Fruit fly (Drosophila melanogaster): ENCODE measurements around the gene CG10969.

CG10969 gene

dm6 chr3L:12813907-12814306 is 33.0 kb upstream of the CG10969 start, which contains the start of the genes Sf3a2 and CG42588 (continued):
- TF ChIP-seq HmgD (GFP tag; optimal IDR thresholded peaks at IDR 0.05), result no peak
- TF ChIP-seq NfI (GFP tag; optimal IDR thresholded peaks at IDR 0.05), result no peak
- TF ChIP-seq insv (GFP tag; optimal IDR thresholded peaks at IDR 0.05), result no peak
- peak; percentile 68; the same call in 2 of the 3 replicates for TF ChIP-seq H15 (GFP tag; IDR thresholded peaks at IDR 0.05)
- TF ChIP-seq ATbp (GFP tag; optimal IDR thresholded peaks at IDR 0.05), result no peak
- TF ChIP-seq Doc3 (GFP tag; IDR thresholded peaks at IDR 0.05; ENCODE audit: partially characterized antibody), result peak; percentile 87
- no peak for TF ChIP-seq gt (GFP tag; IDR thresholded peaks at IDR 0.05)
- no peak for TF ChIP-seq pan (optimal IDR thresholded peaks at IDR 0.05)
- peak in 1 of 2 experiments; percentile 78 for TF ChIP-seq pan (GFP tag; optimal IDR thresholded peaks at IDR 0.05 in 1 of 2, IDR thresholded peaks at IDR 0.05 in 1 of 2)
- peak; percentile 43; the same call in 1 of the 3 replicates for TF ChIP-seq ase (GFP tag; IDR thresholded peaks at IDR 0.05)
- TF ChIP-seq corto (GFP tag; optimal IDR thresholded peaks at IDR 0.05), result no peak
- TF ChIP-seq wor (GFP tag; IDR thresholded peaks at IDR 0.05), result no peak
- TF ChIP-seq CG5953 (GFP tag; IDR thresholded peaks at IDR 0.05), result peak; percentile 53; the same call in 1 of the 2 replicates
- TF ChIP-seq Poxn (GFP tag; IDR thresholded peaks at IDR 0.05), result no peak
- TF ChIP-seq H2.0 (GFP tag; IDR thresholded peaks at IDR 0.05), result peak; percentile 64
- TF ChIP-seq zf30C (GFP tag; optimal IDR thresholded peaks at IDR 0.05), result no peak
- TF ChIP-seq zen2 (GFP tag; IDR thresholded peaks at IDR 0.05; ENCODE audit: partially characterized antibody), result no peak; the same call in 2 of the 3 replicates
- TF ChIP-seq CG15073 (GFP tag; optimal IDR thresholded peaks at IDR 0.05), result no peak
- TF ChIP-seq crp (GFP tag; optimal IDR thresholded peaks at IDR 0.05), result peak in 1 of 2 experiments; percentile 27
- peak; percentile 13 for TF ChIP-seq dm (GFP tag; optimal IDR thresholded peaks at IDR 0.05)
- no peak for TF ChIP-seq CG1233 (GFP tag; optimal IDR thresholded peaks at IDR 0.05)
- no peak for TF ChIP-seq MTF-1 (GFP tag; optimal IDR thresholded peaks at IDR 0.05; ENCODE audit: borderline replicate concordance)
- peak; percentile 61 for TF ChIP-seq stwl (tag; optimal IDR thresholded peaks at IDR 0.05)
- peak; percentile 48 for TF ChIP-seq CG3838 (GFP tag; optimal IDR thresholded peaks at IDR 0.05)
- TF ChIP-seq pita (GFP tag; optimal IDR thresholded peaks at IDR 0.05), result no peak
- TF ChIP-seq HmgZ (tag; optimal IDR thresholded peaks at IDR 0.05), result peak; percentile 78
- peak; percentile 84; the same call in 2 of the 3 replicates for TF ChIP-seq Aef1 (GFP tag; IDR thresholded peaks at IDR 0.05)
- TF ChIP-seq CG13123 (GFP tag; optimal IDR thresholded peaks at IDR 0.05), result peak; percentile 25
- no peak for TF ChIP-seq Nf-YA (GFP tag; IDR thresholded peaks at IDR 0.05)
- TF ChIP-seq Dip3 (GFP tag; optimal IDR thresholded peaks at IDR 0.05), result peak; percentile 9
- peak; percentile 71 for TF ChIP-seq PHDP (tag; optimal IDR thresholded peaks at IDR 0.05)
- peak; percentile 89 for TF ChIP-seq CG13287 (GFP tag; IDR thresholded peaks at IDR 0.05; ENCODE audit: partially characterized antibody)
- no peak for TF ChIP-seq CG7928 (GFP tag; optimal IDR thresholded peaks at IDR 0.05)
- peak; percentile 77 for TF ChIP-seq CoRest (tag; optimal IDR thresholded peaks at IDR 0.05)
- TF ChIP-seq CG17361 (GFP tag; IDR thresholded peaks at IDR 0.05), result peak; percentile 78; the same call in 2 of the 3 replicates
- TF ChIP-seq CG32772 (GFP tag; IDR thresholded peaks at IDR 0.05), result peak; percentile 75
- peak; percentile 34; the same call in 1 of the 2 replicates for TF ChIP-seq CG1024 (GFP tag; IDR thresholded peaks at IDR 0.05)
- TF ChIP-seq lola (GFP tag; optimal IDR thresholded peaks at IDR 0.05), result peak in 1 of 3 experiments; percentile 69
- no peak for TF ChIP-seq da (GFP tag; optimal IDR thresholded peaks at IDR 0.05)
- TF ChIP-seq CG10267 (tag; optimal IDR thresholded peaks at IDR 0.05), result peak; percentile 78
- peak; percentile 87 for TF ChIP-seq CG32532 (GFP tag; IDR thresholded peaks at IDR 0.05)
- peak; percentile 78 for TF ChIP-seq CG13424 (tag; optimal IDR thresholded peaks at IDR 0.05)
- TF ChIP-seq Side (GFP tag; optimal IDR thresholded peaks at IDR 0.05), result no peak
- TF ChIP-seq so (GFP tag; IDR thresholded peaks at IDR 0.05), result no peak
- no peak for TF ChIP-seq CG12744 (GFP tag; optimal IDR thresholded peaks at IDR 0.05)
- no peak for TF ChIP-seq CG10274 (GFP tag; optimal IDR thresholded peaks at IDR 0.05)
- no peak for TF ChIP-seq CG17802 (tag; optimal IDR thresholded peaks at IDR 0.05)
- no peak for TF ChIP-seq Taf1 (GFP tag; IDR thresholded peaks at IDR 0.05)
- peak; percentile 74 for TF ChIP-seq ind (GFP tag; optimal IDR thresholded peaks at IDR 0.05)
- no peak for TF ChIP-seq Hr39 (optimal IDR thresholded peaks at IDR 0.05)
- peak; percentile 89 for TF ChIP-seq Scr (GFP tag; IDR thresholded peaks at IDR 0.05; ENCODE audit: partially characterized antibody)
